Fruit fly (Drosophila melanogaster) whole organism, adult: Measurements from ENCODE around the gene Cap-D2.

Experiments used
- CG11617 ChIP-seq: fragments of 200-800 bp; sonication (Bioruptor generic); optimal IDR thresholded peaks from 2 replicates; lab custom pipeline; 2017; ENCODE audit warnings: mild to moderate bottlenecking, missing biosample characterization, missing genetic modification reagents, missing genetic modification characterization
- CG14711 ChIP-seq: fragments of 200-800 bp; sonication (Bioruptor generic); optimal IDR thresholded peaks from 2 replicates; lab custom pipeline; 2018; ENCODE audit warnings: missing biosample characterization, mild to moderate bottlenecking, missing genetic modification characterization, moderate library complexity
- CG1620 ChIP-seq: fragments of 200-800 bp; sonication (Bioruptor generic); optimal IDR thresholded peaks from 2 replicates; lab custom pipeline; 2016; ENCODE audit warnings: missing biosample characterization, missing genetic modification characterization
- CG33017 ChIP-seq: fragments of 200-800 bp; sonication (Bioruptor generic); optimal IDR thresholded peaks from 2 replicates; lab custom pipeline; 2018; ENCODE audit warnings: missing biosample characterization, mild to moderate bottlenecking, missing genetic modification characterization, moderate library complexity
- Crg-1 ChIP-seq: fragments of 200-800 bp; sonication (Bioruptor generic); optimal IDR thresholded peaks from 2 replicates; lab custom pipeline; 2016; ENCODE audit warnings: missing biosample characterization, missing genetic modification characterization
- Hr96 ChIP-seq: fragments of 200-800 bp; sonication (Bioruptor generic); optimal IDR thresholded peaks from 2 replicates; lab custom pipeline; 2016; ENCODE audit warnings: missing biosample characterization, missing genetic modification characterization
- Mnt ChIP-seq: fragments of 200-800 bp; sonication (Bioruptor generic); optimal IDR thresholded peaks from 2 replicates; lab custom pipeline; 2016; ENCODE audit warnings: missing biosample characterization, mild to moderate bottlenecking, missing genetic modification characterization
- pad ChIP-seq: fragments of 200-800 bp; sonication (Bioruptor generic); optimal IDR thresholded peaks from 3 replicates; lab custom pipeline; 2017; ENCODE audit warnings: missing biosample characterization, missing genetic modification characterization, mild to moderate bottlenecking, moderate library complexity, missing genetic modification reagents
- tj ChIP-seq: fragments of 200-800 bp; sonication (Bioruptor generic); optimal IDR thresholded peaks from 3 replicates; lab custom pipeline; 2017; ENCODE audit warnings: missing biosample characterization, mild to moderate bottlenecking, missing genetic modification characterization, moderate library complexity
- toe ChIP-seq: fragments of 200-800 bp; sonication (Bioruptor generic); optimal IDR thresholded peaks from 2 replicates; lab custom pipeline; 2016; ENCODE audit warnings: missing biosample characterization, missing genetic modification characterization

DNA sequence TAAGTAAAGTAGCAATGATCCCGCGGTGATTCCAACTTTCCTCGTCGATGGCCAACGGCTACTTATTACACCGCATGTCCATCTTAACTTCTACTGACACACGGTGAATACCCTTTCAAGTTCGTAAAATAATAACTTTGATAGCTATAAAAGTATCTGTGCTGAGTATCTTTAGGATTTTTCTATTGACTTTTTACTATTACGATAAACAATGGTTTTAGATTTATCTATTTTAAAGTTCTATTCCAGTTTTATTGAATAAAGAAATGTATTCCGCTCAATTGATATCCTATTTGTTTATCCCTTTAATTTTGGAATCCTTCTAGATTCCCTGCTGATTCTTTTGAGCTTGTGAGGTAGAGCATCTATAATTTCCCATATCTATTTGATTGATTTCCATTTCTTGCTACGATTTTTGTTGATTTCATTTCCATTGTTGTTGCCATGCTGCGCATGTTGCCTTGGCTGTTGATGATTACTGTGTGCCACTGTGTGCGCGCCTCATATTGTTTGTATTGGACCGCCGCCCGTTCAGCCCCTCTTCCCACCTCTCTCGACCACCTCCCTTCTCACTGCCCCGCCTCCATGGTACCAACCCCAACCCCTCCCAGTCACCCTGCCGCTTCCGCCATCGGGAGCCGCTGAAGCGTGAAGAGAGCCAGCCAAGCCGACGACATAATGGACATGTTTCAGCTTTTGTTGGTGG, 14.5 kb downstream of the Cap-D2 start:
- TF ChIP-seq pad (GFP tag; lab: Kevin White, UChicago) (no peak), CG11617 (GFP tag; lab: Kevin White, UChicago) (no peak), Crg-1 (GFP tag; lab: Kevin White, UChicago) (no peak), tj (GFP tag; lab: Kevin White, UChicago) (no peak), Hr96 (GFP tag; lab: Kevin White, UChicago) (no peak), CG33017 (tag; lab: Kevin White, UChicago) (no peak), CG1620 (GFP tag; lab: Kevin White, UChicago) (no peak), CG14711 (tag; lab: Kevin White, UChicago) (no peak), toe (GFP tag; lab: Kevin White, UChicago) (no peak), Mnt (no peak)
